Worm (Caenorhabditis elegans) whole organism, L4 larva: Measurements from ENCODE around the gene C08F1.11.

ENCODE experiments used
- F37D6.2 ChIP-seq: sonication (generic microtip); optimal IDR thresholded peaks from 2 replicates; lab custom pipeline; 2016; ENCODE audit warnings: mild to moderate bottlenecking, missing genetic modification characterization, missing compliant biosample characterization
- R02D3.7 ChIP-seq: fragments of 150-350 bp; sonication (generic microtip); optimal IDR thresholded peaks from 3 replicates; lab custom pipeline; 2014; ENCODE audit warnings: missing biosample characterization, missing genetic modification characterization
- T20F7.1 ChIP-seq: fragments of 200-800 bp; sonication (Bioruptor generic); optimal IDR thresholded peaks from 2 replicates; lab custom pipeline; 2018; ENCODE audit warnings: mild to moderate bottlenecking, missing genetic modification characterization, missing compliant biosample characterization
- T26A8.4 ChIP-seq: fragments of 200-800 bp; sonication (Bioruptor generic); IDR thresholded peaks from 2 replicates; pipeline ENCODE4 v1.3.6; 2022; ENCODE audit warnings: missing genetic modification characterization, missing compliant biosample characterization
- Y105C5A.15 ChIP-seq: fragments of 200-800 bp; sonication (Bioruptor generic); IDR thresholded peaks from 2 replicates; pipeline ENCODE4 v1.3.6; 2022; ENCODE audit warnings: missing genetic modification characterization, missing compliant biosample characterization
- Y75B8A.6 ChIP-seq: fragments of 200-800 bp; sonication (Bioruptor generic); IDR thresholded peaks from 2 replicates; pipeline ENCODE4 v1.3.6; 2022; ENCODE audit warnings: missing genetic modification reagents, missing genetic modification characterization, missing compliant biosample characterization
- aha-1 ChIP-seq: fragments of 150-350 bp; peaks from one replicate; lab custom pipeline; 2014; ENCODE audit warnings: missing biosample characterization, missing genetic modification characterization
- aly-2 ChIP-seq: sonication (generic microtip); optimal IDR thresholded peaks from 2 replicates; lab custom pipeline; 2018; ENCODE audit warnings: missing biosample characterization, missing genetic modification characterization
- arid-1 ChIP-seq: fragments of 200-800 bp; sonication (Bioruptor generic); conservative IDR thresholded peaks from 2 replicates; pipeline ENCODE4 v1.3.6; 2022; ENCODE audit warnings: missing genetic modification reagents, missing genetic modification characterization, missing compliant biosample characterization
- ceh-28 ChIP-seq: fragments of 150-350 bp; optimal IDR thresholded peaks from 2 replicates; lab custom pipeline; 2014; ENCODE audit warnings: missing biosample characterization, missing genetic modification reagents, missing genetic modification characterization
- ceh-32 ChIP-seq: sonication (generic microtip); optimal IDR thresholded peaks from 2 replicates; lab custom pipeline; 2016; ENCODE audit warnings: mild to moderate bottlenecking, missing genetic modification characterization, missing compliant biosample characterization; ENCODE audit not compliant: poor library complexity
- ceh-44 ChIP-seq: fragments of 200-800 bp; sonication (Bioruptor generic); IDR thresholded peaks from 2 replicates; pipeline ENCODE4 v1.3.6; 2022; ENCODE audit warnings: missing genetic modification reagents, missing genetic modification characterization, missing compliant biosample characterization
- ctbp-1 ChIP-seq: fragments of 200-800 bp; sonication (Bioruptor generic); IDR thresholded peaks from 2 replicates; pipeline ENCODE4 v1.3.6; 2022; ENCODE audit warnings: missing genetic modification reagents, missing genetic modification characterization, missing compliant biosample characterization
- daf-19 ChIP-seq: fragments of 200-800 bp; sonication (Bioruptor generic); conservative IDR thresholded peaks from 2 replicates; pipeline ENCODE4 v1.3.6; 2022; ENCODE audit warnings: missing genetic modification characterization, missing compliant biosample characterization
- dmd-9 ChIP-seq: fragments of 200-800 bp; sonication (Bioruptor generic); IDR thresholded peaks from 2 replicates; pipeline ENCODE4 v1.3.6; 2022; ENCODE audit warnings: missing genetic modification reagents, missing genetic modification characterization, missing compliant biosample characterization
- dve-1 ChIP-seq: sonication (generic microtip); optimal IDR thresholded peaks from 2 replicates; lab custom pipeline; 2017; ENCODE audit warnings: antibody characterized with exemption, mild to moderate bottlenecking, missing genetic modification characterization, missing compliant biosample characterization; ENCODE audit not compliant: insufficient read depth
- gei-8 ChIP-seq: fragments of 200-800 bp; sonication (Bioruptor generic); optimal IDR thresholded peaks from 2 replicates; lab custom pipeline; 2018; ENCODE audit warnings: mild to moderate bottlenecking, missing genetic modification characterization, missing compliant biosample characterization
- lin-39 ChIP-seq: fragments of 150-350 bp; optimal IDR thresholded peaks from 2 replicates; lab custom pipeline; 2014; ENCODE audit warnings: missing biosample characterization, missing genetic modification reagents, missing genetic modification characterization
- mep-1 ChIP-seq: fragments of 150-350 bp; sonication (generic microtip); optimal IDR thresholded peaks from 3 replicates; lab custom pipeline; 2014; ENCODE audit warnings: missing biosample characterization, missing genetic modification characterization
- mxl-3 ChIP-seq: fragments of 200-800 bp; sonication (Bioruptor generic); optimal IDR thresholded peaks from 2 replicates; lab custom pipeline; 2018; ENCODE audit warnings: mild to moderate bottlenecking, missing genetic modification characterization, missing compliant biosample characterization
- nhr-11 ChIP-seq: fragments of 150-350 bp; optimal IDR thresholded peaks from 2 replicates; lab custom pipeline; 2014; ENCODE audit warnings: missing biosample characterization, missing genetic modification characterization
- nhr-76 ChIP-seq: fragments of 150-350 bp; optimal IDR thresholded peaks from 2 replicates; lab custom pipeline; 2014; ENCODE audit warnings: missing biosample characterization, missing genetic modification characterization
- pha-4 ChIP-seq, 2 experiments: fragments of 150-350 bp in 1 of 2; fragments of 200-800 bp in 1 of 2; sonication (Bioruptor generic) in 1 of 2; IDR thresholded peaks in 1 of 2; optimal IDR thresholded peaks in 1 of 2; 2 replicates each; pipeline versions ENCODE4 v1.3.6 to Lab custom; 2014 to 2022; ENCODE audit warnings: missing genetic modification characterization in 2 of 2, missing genetic modification reagents in 2 of 2, missing biosample characterization in 1 of 2, missing compliant biosample characterization in 1 of 2
- rbr-2 ChIP-seq: sonication (generic microtip); optimal IDR thresholded peaks from 2 replicates; lab custom pipeline; 2016; ENCODE audit warnings: missing genotype, missing genetic modification characterization, missing compliant biosample characterization
- skn-1 ChIP-seq: fragments of 150-350 bp; optimal IDR thresholded peaks from 2 replicates; lab custom pipeline; 2014; ENCODE audit warnings: missing biosample characterization, missing genetic modification characterization
- snpc-4 ChIP-seq: fragments of 150-350 bp; optimal IDR thresholded peaks from 2 replicates; lab custom pipeline; 2014; ENCODE audit warnings: missing biosample characterization, missing genetic modification characterization
- spr-3 ChIP-seq: fragments of 200-800 bp; sonication (Bioruptor generic); optimal IDR thresholded peaks from 2 replicates; lab custom pipeline; 2018; ENCODE audit warnings: mild to moderate bottlenecking, missing genetic modification characterization, missing compliant biosample characterization
- unc-130 ChIP-seq: sonication (generic microtip); optimal IDR thresholded peaks from 2 replicates; lab custom pipeline; 2016; ENCODE audit warnings: missing genetic modification reagents, missing genetic modification characterization, missing compliant biosample characterization
- unc-62 ChIP-seq, 3 experiments: fragments of 150-350 bp in 1 of 3; sonication (generic microtip); optimal IDR thresholded peaks in 2 of 3; peaks in 1 of 3; 1 replicate in 1 of 3; 2 replicates in 2 of 3; lab custom pipeline; 2014 to 2017; ENCODE audit warnings: missing biosample characterization in 3 of 3, missing genetic modification characterization in 3 of 3, missing genetic modification reagents in 3 of 3, missing genotype in 1 of 3
- zfp-2 ChIP-seq: sonication (generic microtip); optimal IDR thresholded peaks from 2 replicates; lab custom pipeline; 2016; ENCODE audit warnings: mild to moderate bottlenecking, missing genetic modification characterization, missing compliant biosample characterization
- ztf-11 ChIP-seq: fragments of 150-350 bp; optimal IDR thresholded peaks from 2 replicates; lab custom pipeline; 2014; ENCODE audit warnings: missing biosample characterization, missing genetic modification characterization

C08F1.11 gene

ce11 chrII:1766715-1767114 lies 18.0 kb downstream of the C08F1.11 start:
- TF ChIP-seq dve-1 (tag; lab: Kevin White, UChicago) (no peak), unc-62 (GFP tag; optimal IDR thresholded peaks at IDR 0.05 in 1 of 2; lab: Kevin White, UChicago) (peak in 1 of 2 experiments; percentile 93), unc-62 (tag; optimal IDR thresholded peaks at IDR 0.05; lab: Kevin White, UChicago) (no peak)

DNA sequence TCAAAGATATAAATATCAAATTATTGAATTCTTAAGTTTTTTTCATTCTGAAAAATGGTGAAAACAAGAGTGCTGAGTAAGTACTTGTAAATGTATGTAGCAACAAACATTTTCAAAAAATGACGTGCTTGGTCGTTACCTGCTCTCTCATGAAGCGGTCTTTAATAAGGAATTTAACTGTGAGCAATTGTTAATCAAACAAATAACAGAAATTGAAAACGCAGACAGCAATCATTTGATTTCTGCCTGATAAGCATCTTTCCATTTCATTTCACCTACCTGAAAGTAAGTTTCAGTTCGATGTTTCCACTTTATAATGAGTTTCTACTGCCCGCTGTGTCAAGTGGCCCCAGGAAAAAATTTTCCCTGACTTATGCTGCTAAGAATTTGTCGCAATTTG lies 21.6 kb downstream of the C08F1.11 start, which contains the start of gene math-28:
math-28 (plus strand) TSS at position 301 of the 400 bp plus-strand sequence.
- TF ChIP-seq snpc-4 (tag; lab: Kevin White, UChicago) (no peak), aly-2 (tag; lab: Kevin White, UChicago) (no peak), arid-1 (no peak), ceh-32 (no peak), dmd-9 (no peak), aha-1 (tag; lab: Kevin White, UChicago) (peak; percentile 55), zfp-2 (tag; lab: Kevin White, UChicago) (no peak)

DNA sequence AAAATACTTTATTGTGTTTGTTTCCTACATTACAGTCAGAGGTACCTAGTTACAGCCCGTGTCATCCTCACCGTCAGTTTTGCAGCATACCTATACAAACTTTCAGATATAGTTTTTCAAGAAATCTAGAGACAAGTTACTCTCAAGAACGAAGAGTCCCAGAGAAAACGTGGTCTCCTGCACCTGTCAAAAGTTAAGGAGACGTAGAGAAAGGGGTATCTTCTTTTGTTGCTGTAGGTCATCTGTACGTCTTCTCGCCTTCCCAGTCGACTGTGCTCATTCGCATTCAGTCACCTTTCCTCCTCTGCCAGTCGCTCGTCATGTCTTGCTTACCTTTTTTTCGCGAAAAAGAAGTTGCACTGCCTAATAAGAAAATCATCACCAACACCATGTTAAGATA lies 23.1 kb downstream of the C08F1.11 start, which contains the start of gene F36H5.4:
F36H5.4 (plus strand) TSS at position 301 of the 400 bp plus-strand sequence.
- no peak for TF ChIP-seq spr-3 (GFP tag; lab: Kevin White, UChicago)
- TF ChIP-seq F37D6.2 (tag; lab: Kevin White, UChicago): no peak
- no peak for TF ChIP-seq snpc-4 (tag; lab: Kevin White, UChicago)
- no peak for TF ChIP-seq lin-39
- no peak for TF ChIP-seq ceh-44
- no peak for TF ChIP-seq dmd-9
- TF ChIP-seq Y105C5A.15 (GFP tag; lab: Robert Waterston, UW): no peak
- TF ChIP-seq T20F7.1 (GFP tag; lab: Kevin White, UChicago): no peak
- TF ChIP-seq Y75B8A.6 (GFP tag; lab: Robert Waterston, UW): no peak
- no peak for TF ChIP-seq rbr-2 (tag; lab: Kevin White, UChicago)
- TF ChIP-seq skn-1 (tag; lab: Kevin White, UChicago): no peak
- TF ChIP-seq daf-19 (GFP tag; lab: Robert Waterston, UW): no peak
- TF ChIP-seq nhr-76 (tag; lab: Kevin White, UChicago): no peak
- TF ChIP-seq R02D3.7 (tag; lab: Kevin White, UChicago): no peak
- TF ChIP-seq pha-4 (GFP tag; IDR thresholded peaks at IDR 0.05; lab: Robert Waterston, UW): no peak
- no peak for TF ChIP-seq pha-4 (tag; optimal IDR thresholded peaks at IDR 0.05; lab: Kevin White, UChicago)
- TF ChIP-seq mep-1 (tag; lab: Kevin White, UChicago): no peak

DNA sequence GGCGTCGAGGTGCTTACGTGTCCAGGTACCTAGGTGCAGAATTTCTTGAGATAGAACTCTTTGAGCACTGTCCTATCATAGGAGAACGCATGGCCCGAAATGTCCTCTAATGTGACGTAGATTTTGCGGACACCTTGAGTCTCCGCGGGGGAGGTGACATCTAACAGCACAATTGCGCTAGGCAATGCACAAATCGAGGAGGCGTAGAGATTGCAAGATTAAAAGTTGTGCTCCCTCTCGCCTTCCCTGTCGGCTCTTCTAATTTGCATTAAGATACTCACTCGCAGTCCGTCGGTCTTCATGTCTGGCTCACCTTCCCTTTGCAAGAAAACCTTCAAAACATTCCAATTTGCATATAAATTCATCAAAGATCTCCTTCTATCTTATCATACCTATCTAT lies 25.1 kb downstream of the C08F1.11 start, which contains the start of gene F36H5.18:
F36H5.18 (plus strand) TSS at position 301 of the 400 bp plus-strand sequence.
- TF ChIP-seq ctbp-1 (GFP tag; lab: Robert Waterston, UW) (no peak), mep-1 (tag; lab: Kevin White, UChicago) (no peak), ceh-44 (no peak), dve-1 (tag; lab: Kevin White, UChicago) (no peak), unc-130 (GFP tag; lab: Kevin White, UChicago) (no peak), mxl-3 (GFP tag; lab: Kevin White, UChicago) (no peak), nhr-11 (no peak), arid-1 (no peak)

ce11 chrII:1757033-1757432 lies 27.7 kb downstream of the C08F1.11 start, which contains the start of gene F36H5.10:
Gene F36H5.10, plus strand, starts transcription at chrII:1757333.
- TF ChIP-seq ztf-11 (tag; lab: Kevin White, UChicago) (no peak), aha-1 (tag; lab: Kevin White, UChicago) (peak; percentile 7), ceh-28 (tag; lab: Kevin White, UChicago) (no peak), daf-19 (GFP tag; lab: Robert Waterston, UW) (no peak), T26A8.4 (GFP tag; lab: Robert Waterston, UW) (no peak), gei-8 (GFP tag; lab: Kevin White, UChicago) (no peak), F37D6.2 (tag; lab: Kevin White, UChicago) (no peak)
- TF ChIP-seq, all 104 proteins: peak for 1
